Worm (Caenorhabditis elegans) whole organism, L4/young adult: ENCODE results near the gene C35D10.17.

Experiments used
- dao-5 ChIP-seq: sonication (generic microtip); optimal IDR thresholded peaks from 2 replicates; lab custom pipeline; 2016; ENCODE audit warnings: missing genotype, missing genetic modification characterization, moderate library complexity, missing compliant biosample characterization
- him-1 ChIP-seq: sonication (generic microtip); optimal IDR thresholded peaks from 2 replicates; lab custom pipeline; 2016; ENCODE audit warnings: missing genotype, missing genetic modification reagents, missing genetic modification characterization, missing compliant biosample characterization

- TF ChIP-seq him-1 (tag; lab: Kevin White, UChicago) (no peak), dao-5 (tag; lab: Kevin White, UChicago) (no peak)
Observed at ce11 chrIII:4868643-4869042, 1.8 kb downstream of the C35D10.17 start, which contains the start of the genes msd-4 and C35D10.3.
